Worm (Caenorhabditis elegans) whole organism, young adult: ENCODE data around the gene lys-5.
A peak's percentile ranks its signal among the peaks of the same experiment; 100 is the strongest.

Experiments used
- C06A6.2 ChIP-seq: fragments of 200-800 bp; sonication (Bioruptor generic); conservative IDR thresholded peaks from 2 replicates; pipeline ENCODE4 v1.3.6; 2022; ENCODE audit warnings: missing genetic modification characterization, missing compliant biosample characterization
- C17E4.6 ChIP-seq: fragments of 200-800 bp; sonication (Bioruptor generic); IDR thresholded peaks from 2 replicates; pipeline ENCODE4 v1.3.6; 2022; ENCODE audit warnings: missing genetic modification reagents, missing genetic modification characterization, missing compliant biosample characterization
- D2030.7 ChIP-seq: fragments of 200-800 bp; sonication (Bioruptor generic); IDR thresholded peaks from 2 replicates; pipeline ENCODE4 v1.3.6; 2022; ENCODE audit warnings: missing genetic modification reagents, missing genetic modification characterization, missing compliant biosample characterization
- F23B12.7 ChIP-seq: sonication (generic microtip); optimal IDR thresholded peaks from 2 replicates; lab custom pipeline; 2017; ENCODE audit warnings: missing genetic modification characterization, mild to moderate bottlenecking, missing compliant biosample characterization, antibody characterized with exemption, moderate library complexity; ENCODE audit not compliant: insufficient read depth
- F57C9.4 ChIP-seq: sonication (generic microtip); optimal IDR thresholded peaks from 2 replicates; lab custom pipeline; 2017; ENCODE audit warnings: mild to moderate bottlenecking, missing genetic modification characterization, missing compliant biosample characterization
- K11D2.4 ChIP-seq: fragments of 200-800 bp; sonication (Bioruptor generic); IDR thresholded peaks from 2 replicates; pipeline ENCODE4 v1.3.6; 2022; ENCODE audit warnings: missing genetic modification reagents, missing genetic modification characterization, missing compliant biosample characterization
- T26A5.8 ChIP-seq: sonication (generic microtip); optimal IDR thresholded peaks from 2 replicates; lab custom pipeline; 2016; ENCODE audit warnings: missing genetic modification characterization, missing compliant biosample characterization
- Y53G8AR.9 ChIP-seq: fragments of 200-800 bp; sonication (Bioruptor generic); conservative IDR thresholded peaks from 2 replicates; pipeline ENCODE4 v1.3.6; 2022; ENCODE audit warnings: missing genetic modification reagents, missing genetic modification characterization, missing compliant biosample characterization
- Y56A3A.18 ChIP-seq: fragments of 200-800 bp; sonication (Bioruptor generic); IDR thresholded peaks from 2 replicates; pipeline ENCODE4 v1.3.6; 2022; ENCODE audit warnings: missing genetic modification reagents, missing genetic modification characterization, missing compliant biosample characterization
- Y95B8A.8 ChIP-seq: fragments of 200-800 bp; sonication (Bioruptor generic); IDR thresholded peaks from 2 replicates; pipeline ENCODE4 v1.3.6; 2022; ENCODE audit warnings: missing genetic modification reagents, missing genetic modification characterization, missing compliant biosample characterization
- akir-1 ChIP-seq: fragments of 200-800 bp; sonication (Bioruptor generic); optimal IDR thresholded peaks from 2 replicates; lab custom pipeline; 2018; ENCODE audit warnings: mild to moderate bottlenecking, missing genetic modification characterization, moderate library complexity, missing compliant biosample characterization
- ama-1 ChIP-seq, 3 experiments: fragments of 150-350 bp in 1 of 3; sonication (generic microtip) in 2 of 3; optimal IDR thresholded peaks; 2 replicates each; lab custom pipeline; 2014 to 2018; ENCODE audit warnings: missing biosample characterization in 2 of 3, missing genetic modification characterization in 2 of 3, missing genetic modification reagents in 2 of 3
- aptf-2 ChIP-seq: fragments of 200-800 bp; sonication (Bioruptor generic); conservative IDR thresholded peaks from 2 replicates; pipeline ENCODE4 v1.3.6; 2022; ENCODE audit warnings: missing genetic modification reagents, missing genetic modification characterization, missing compliant biosample characterization
- athp-1 ChIP-seq: sonication (generic microtip); optimal IDR thresholded peaks from 2 replicates; lab custom pipeline; 2017; ENCODE audit warnings: mild to moderate bottlenecking, missing genetic modification characterization, missing compliant biosample characterization
- attf-5 ChIP-seq: fragments of 200-800 bp; sonication (Bioruptor generic); optimal IDR thresholded peaks from 2 replicates; lab custom pipeline; 2018; ENCODE audit warnings: mild to moderate bottlenecking, missing genetic modification characterization, missing compliant biosample characterization
- cebp-1 ChIP-seq, 2 experiments: fragments of 200-800 bp in 1 of 2; sonication (Bioruptor generic) in 1 of 2; sonication (generic microtip) in 1 of 2; IDR thresholded peaks in 1 of 2; optimal IDR thresholded peaks in 1 of 2; 2 replicates each; pipeline versions ENCODE4 v1.3.6 to Lab custom; 2017 to 2022; ENCODE audit warnings: missing compliant biosample characterization in 2 of 2, missing genetic modification characterization in 2 of 2, mild to moderate bottlenecking in 1 of 2, missing genetic modification reagents in 1 of 2, moderate library complexity in 1 of 2
- ceh-100 ChIP-seq: fragments of 200-800 bp; sonication (Bioruptor generic); IDR thresholded peaks from 2 replicates; pipeline ENCODE4 v1.3.6; 2022; ENCODE audit warnings: missing genetic modification reagents, missing genetic modification characterization, missing compliant biosample characterization
- ceh-27 ChIP-seq: fragments of 200-800 bp; sonication (Bioruptor generic); optimal IDR thresholded peaks from 2 replicates; lab custom pipeline; 2018; ENCODE audit warnings: mild to moderate bottlenecking, missing genetic modification characterization, moderate library complexity, missing compliant biosample characterization
- ceh-58 ChIP-seq: fragments of 200-800 bp; sonication (Bioruptor generic); IDR thresholded peaks from 2 replicates; pipeline ENCODE4 v1.3.6; 2022; ENCODE audit warnings: missing genetic modification characterization, missing compliant biosample characterization
- dpl-1 ChIP-seq: fragments of 150-350 bp; optimal IDR thresholded peaks from 2 replicates; lab custom pipeline; 2014; ENCODE audit warnings: missing biosample characterization, missing genetic modification reagents, missing genetic modification characterization
- efl-1 ChIP-seq: fragments of 150-350 bp; optimal IDR thresholded peaks from 2 replicates; lab custom pipeline; 2014; ENCODE audit warnings: missing biosample characterization, missing genetic modification reagents, missing genetic modification characterization
- egrh-3 ChIP-seq: fragments of 200-800 bp; sonication (Bioruptor generic); IDR thresholded peaks from 2 replicates; pipeline ENCODE4 v1.3.6; 2022; ENCODE audit warnings: missing genetic modification reagents, missing genetic modification characterization, missing compliant biosample characterization
- ekl-4 ChIP-seq: fragments of 200-800 bp; sonication (Bioruptor generic); IDR thresholded peaks from 2 replicates; pipeline ENCODE4 v1.3.6; 2022; ENCODE audit warnings: missing genetic modification reagents, missing genetic modification characterization, missing compliant biosample characterization
- fkh-3 ChIP-seq: sonication (generic microtip); optimal IDR thresholded peaks from 2 replicates; lab custom pipeline; 2016; ENCODE audit warnings: mild to moderate bottlenecking, missing genetic modification characterization, missing compliant biosample characterization
- hlh-26 ChIP-seq: fragments of 200-800 bp; sonication (Bioruptor generic); conservative IDR thresholded peaks from 2 replicates; pipeline ENCODE4 v1.3.6; 2022; ENCODE audit warnings: missing genetic modification reagents, missing genetic modification characterization, missing compliant biosample characterization
- hmg-1.2 ChIP-seq: fragments of 200-800 bp; sonication (Bioruptor generic); IDR thresholded peaks from 2 replicates; pipeline ENCODE4 v1.3.6; 2022; ENCODE audit warnings: missing genetic modification reagents, missing genetic modification characterization, missing compliant biosample characterization
- let-607 ChIP-seq, 2 experiments: fragments of 200-800 bp in 1 of 2; sonication (Bioruptor generic) in 1 of 2; sonication (generic microtip) in 1 of 2; optimal IDR thresholded peaks; 2 replicates each; lab custom pipeline; 2016 to 2018; ENCODE audit warnings: mild to moderate bottlenecking in 2 of 2, missing compliant biosample characterization in 2 of 2, missing genetic modification characterization in 2 of 2, moderate library complexity in 2 of 2, missing genotype in 1 of 2
- lin-35 ChIP-seq, 3 experiments: fragments of 150-350 bp in 2 of 3; sonication (generic microtip) in 1 of 3; optimal IDR thresholded peaks; 2 replicates each; lab custom pipeline; 2014 to 2018; ENCODE audit warnings: missing biosample characterization in 3 of 3, missing genetic modification characterization in 3 of 3, missing genetic modification reagents in 3 of 3
- lin-40 ChIP-seq: sonication (generic microtip); optimal IDR thresholded peaks from 2 replicates; lab custom pipeline; 2016; ENCODE audit warnings: missing genetic modification characterization, mild to moderate bottlenecking, missing compliant biosample characterization, missing genotype, missing genetic modification reagents
- lir-1 ChIP-seq: fragments of 200-800 bp; sonication (Bioruptor generic); conservative IDR thresholded peaks from 2 replicates; pipeline ENCODE4 v1.3.6; 2022; ENCODE audit warnings: missing genetic modification reagents, missing genetic modification characterization, missing compliant biosample characterization
- madf-10 ChIP-seq: sonication (generic microtip); optimal IDR thresholded peaks from 2 replicates; lab custom pipeline; 2016; ENCODE audit warnings: mild to moderate bottlenecking, missing genetic modification characterization, missing compliant biosample characterization
- mcd-1 ChIP-seq: fragments of 200-800 bp; sonication (Bioruptor generic); IDR thresholded peaks from 2 replicates; pipeline ENCODE4 v1.3.6; 2022; ENCODE audit warnings: missing genetic modification reagents, missing genetic modification characterization, missing compliant biosample characterization
- mxl-1 ChIP-seq: sonication (generic microtip); optimal IDR thresholded peaks from 2 replicates; lab custom pipeline; 2016; ENCODE audit warnings: missing genetic modification characterization, missing compliant biosample characterization
- nfya-1 ChIP-seq: sonication (generic microtip); optimal IDR thresholded peaks from 2 replicates; lab custom pipeline; 2017; ENCODE audit warnings: antibody characterized with exemption, missing compliant biosample characterization, missing genetic modification characterization, borderline replicate concordance; ENCODE audit not compliant: insufficient read depth
- nfyb-1 ChIP-seq: fragments of 200-800 bp; sonication (Bioruptor generic); IDR thresholded peaks from 2 replicates; pipeline ENCODE4 v1.3.6; 2022; ENCODE audit warnings: missing genetic modification reagents, missing genetic modification characterization, missing compliant biosample characterization
- nhr-120 ChIP-seq: fragments of 200-800 bp; sonication (Bioruptor generic); IDR thresholded peaks from 2 replicates; pipeline ENCODE4 v1.3.6; 2022; ENCODE audit warnings: missing genetic modification characterization, missing compliant biosample characterization
- nhr-179 ChIP-seq: sonication (generic microtip); optimal IDR thresholded peaks from 2 replicates; lab custom pipeline; 2016; ENCODE audit warnings: mild to moderate bottlenecking, missing genetic modification characterization, missing compliant biosample characterization
- rcor-1 ChIP-seq: fragments of 200-800 bp; sonication (Bioruptor generic); IDR thresholded peaks from 2 replicates; pipeline ENCODE4 v1.3.6; 2022; ENCODE audit warnings: missing genetic modification reagents, missing genetic modification characterization, missing compliant biosample characterization
- repo-1 ChIP-seq: sonication (generic microtip); optimal IDR thresholded peaks from 2 replicates; lab custom pipeline; 2017; ENCODE audit warnings: mild to moderate bottlenecking, missing genetic modification characterization, missing compliant biosample characterization
- rpc-1 ChIP-seq, 2 experiments: fragments of 150-350 bp in 1 of 2; sonication (generic microtip) in 1 of 2; optimal IDR thresholded peaks; 2 replicates each; lab custom pipeline; 2014 to 2018; ENCODE audit warnings: missing biosample characterization in 1 of 2, missing genetic modification characterization in 1 of 2, missing genetic modification reagents in 1 of 2, missing genotype in 1 of 2
- snpc-4 ChIP-seq, 5 experiments: fragments of 150-350 bp in 1 of 5; sonication (generic microtip) in 4 of 5; optimal IDR thresholded peaks; 2 replicates each; lab custom pipeline; 2014 to 2018; ENCODE audit warnings: missing genetic modification characterization in 5 of 5, missing biosample characterization in 3 of 5, antibody characterized with exemption in 2 of 5, mild to moderate bottlenecking in 2 of 5, missing compliant biosample characterization in 2 of 5, missing genotype in 2 of 5, moderate library complexity in 2 of 5, missing genetic modification reagents in 1 of 5
- tbp1 ChIP-seq: fragments of 200-800 bp; sonication (Bioruptor generic); optimal IDR thresholded peaks from 2 replicates; lab custom pipeline; 2018; ENCODE audit warnings: mild to moderate bottlenecking, missing genetic modification characterization, missing compliant biosample characterization
- tbx-9 ChIP-seq: sonication (generic microtip); optimal IDR thresholded peaks from 2 replicates; lab custom pipeline; 2016; ENCODE audit warnings: borderline replicate concordance, missing genetic modification characterization, inconsistent platforms, missing compliant biosample characterization
- unc-130 ChIP-seq: sonication (generic microtip); optimal IDR thresholded peaks from 2 replicates; lab custom pipeline; 2016; ENCODE audit warnings: missing genetic modification reagents, missing genetic modification characterization, missing compliant biosample characterization
- xnd-1 ChIP-seq: sonication (generic microtip); optimal IDR thresholded peaks from 2 replicates; lab custom pipeline; 2016; ENCODE audit warnings: missing genotype, missing genetic modification reagents, missing genetic modification characterization, missing compliant biosample characterization
- ztf-25 ChIP-seq: fragments of 200-800 bp; sonication (Bioruptor generic); IDR thresholded peaks from 2 replicates; pipeline ENCODE4 v1.3.6; 2022; ENCODE audit warnings: missing genetic modification reagents, missing genetic modification characterization, missing compliant biosample characterization
- ztf-26 ChIP-seq: sonication (generic microtip); optimal IDR thresholded peaks from 2 replicates; lab custom pipeline; 2017; ENCODE audit warnings: missing genetic modification characterization, missing compliant biosample characterization

lys-5 gene

ce11 chrIV:11592820-11593219, 32.6 kb downstream of the lys-5 start (continued):
- TF ChIP-seq cebp-1 (GFP tag; IDR thresholded peaks at IDR 0.05; lab: Robert Waterston, UW) (no peak), cebp-1 (tag; optimal IDR thresholded peaks at IDR 0.05; lab: Kevin White, UChicago) (no peak), lin-35 (GFP tag; optimal IDR thresholded peaks at IDR 0.05; lab: Kevin White, UChicago) (peak in 1 of 3 experiments; percentile 57), T26A5.8 (tag; lab: Kevin White, UChicago) (no peak), F23B12.7 (tag; lab: Kevin White, UChicago) (peak; percentile 27), mxl-1 (tag; lab: Kevin White, UChicago) (no peak), dpl-1 (GFP tag; lab: Kevin White, UChicago) (no peak), xnd-1 (tag; lab: Kevin White, UChicago) (no peak), ama-1 (optimal IDR thresholded peaks at IDR 0.05; lab: Kevin White, UChicago) (no peak), ama-1 (GFP tag; optimal IDR thresholded peaks at IDR 0.05; lab: Kevin White, UChicago) (peak in 1 of 2 experiments; percentile 28), aptf-2 (GFP tag; lab: Robert Waterston, UW) (no peak), ceh-27 (no peak), repo-1 (tag; lab: Kevin White, UChicago) (no peak), athp-1 (tag; lab: Kevin White, UChicago) (no peak), let-607 (tag; optimal IDR thresholded peaks at IDR 0.05; lab: Kevin White, UChicago) (no peak), rpc-1 (optimal IDR thresholded peaks at IDR 0.05; lab: Kevin White, UChicago) (no peak), rpc-1 (tag; optimal IDR thresholded peaks at IDR 0.05; lab: Kevin White, UChicago) (no peak), nhr-120 (no peak), nhr-179 (tag; lab: Kevin White, UChicago) (no peak), Y56A3A.18 (GFP tag; lab: Robert Waterston, UW) (no peak), snpc-4 (GFP tag; optimal IDR thresholded peaks at IDR 0.05; lab: Kevin White, UChicago) (no peak), snpc-4 (tag; optimal IDR thresholded peaks at IDR 0.05; lab: Kevin White, UChicago) (no peak), efl-1 (no peak), D2030.7 (GFP tag; lab: Robert Waterston, UW) (peak; percentile 47; the same call in 1 of the 2 replicates), ceh-58 (GFP tag; lab: Robert Waterston, UW) (no peak), ekl-4 (GFP tag; lab: Robert Waterston, UW) (no peak), mcd-1 (peak; percentile 39; the same call in 1 of the 2 replicates), attf-5 (GFP tag; lab: Kevin White, UChicago) (no peak), nfya-1 (tag; lab: Kevin White, UChicago) (no peak), Y53G8AR.9 (GFP tag; lab: Robert Waterston, UW) (no peak), unc-130 (GFP tag; lab: Kevin White, UChicago) (no peak), tbp1 (GFP tag; lab: Kevin White, UChicago) (no peak), Y95B8A.8 (GFP tag; lab: Robert Waterston, UW) (no peak), ztf-26 (no peak), F57C9.4 (tag; lab: Kevin White, UChicago) (no peak), lir-1 (no peak), ceh-100 (GFP tag; lab: Robert Waterston, UW) (no peak), hmg-1.2 (no peak; the same call in 1 of the 2 replicates), lin-40 (tag; lab: Kevin White, UChicago) (no peak), madf-10 (tag; lab: Kevin White, UChicago) (no peak), akir-1 (no peak), nfyb-1 (GFP tag; lab: Robert Waterston, UW) (0 out of 2 replicates have a peak, but pooled peaks have one; percentile 27), C17E4.6 (no peak), egrh-3 (GFP tag; lab: Robert Waterston, UW) (no peak), C06A6.2 (no peak), rcor-1 (GFP tag; lab: Robert Waterston, UW) (no peak), hlh-26 (no peak), ztf-25 (GFP tag; lab: Robert Waterston, UW) (no peak), fkh-3 (no peak), K11D2.4 (no peak), tbx-9 (no peak)
